Fruit fly (Drosophila melanogaster) whole organism, pupa: ENCODE results near the gene Adk2.
A peak's percentile ranks its signal among the peaks of the same experiment; 100 is the strongest.

Experiments used
- CG10348 ChIP-seq: fragments of 200-800 bp; sonication (Bioruptor generic); IDR thresholded peaks from 2 replicates; pipeline ENCODE4 v1.3.6; 2022; ENCODE audit warnings: missing biosample characterization, missing genetic modification characterization
- CG12605 ChIP-seq: fragments of 200-800 bp; sonication (Bioruptor generic); IDR thresholded peaks from 2 replicates; pipeline ENCODE4 v1.3.6; 2022; ENCODE audit warnings: missing biosample characterization, missing genetic modification characterization
- CG13204 ChIP-seq: fragments of 200-800 bp; sonication (Bioruptor generic); optimal IDR thresholded peaks from 2 replicates; lab custom pipeline; 2018; ENCODE audit warnings: missing biosample characterization, mild to moderate bottlenecking, missing genetic modification characterization, moderate library complexity
- CG14655 ChIP-seq: fragments of 200-800 bp; sonication (Bioruptor generic); optimal IDR thresholded peaks from 3 replicates; lab custom pipeline; 2017; ENCODE audit warnings: mild to moderate bottlenecking, missing biosample characterization, missing genetic modification reagents, missing genetic modification characterization
- CG15710 ChIP-seq: fragments of 200-800 bp; sonication (Bioruptor generic); optimal IDR thresholded peaks from 2 replicates; lab custom pipeline; 2018; ENCODE audit warnings: missing biosample characterization, mild to moderate bottlenecking, missing genetic modification characterization, moderate library complexity
- CG17806 ChIP-seq: fragments of 200-800 bp; sonication (Bioruptor generic); optimal IDR thresholded peaks from 2 replicates; lab custom pipeline; 2018; ENCODE audit warnings: missing biosample characterization, mild to moderate bottlenecking, missing genetic modification characterization, moderate library complexity
- CG32121 ChIP-seq: fragments of 200-800 bp; sonication (Bioruptor generic); IDR thresholded peaks from 2 replicates; pipeline ENCODE4 v1.3.6; 2022; ENCODE audit warnings: missing biosample characterization, missing genetic modification characterization
- CG34367 ChIP-seq: fragments of 200-800 bp; sonication (Bioruptor generic); optimal IDR thresholded peaks from 2 replicates; lab custom pipeline; 2018; ENCODE audit warnings: missing biosample characterization, mild to moderate bottlenecking, missing genetic modification characterization
- CG4496 ChIP-seq: fragments of 200-800 bp; sonication (Bioruptor generic); IDR thresholded peaks from 3 replicates; pipeline ENCODE4 v1.3.6; 2022; ENCODE audit warnings: missing biosample characterization, missing genetic modification characterization
- CG8159 ChIP-seq: fragments of 200-800 bp; sonication (Bioruptor generic); optimal IDR thresholded peaks from 3 replicates; lab custom pipeline; 2018; ENCODE audit warnings: missing biosample characterization, mild to moderate bottlenecking, missing genetic modification characterization, moderate library complexity
- CG8301 ChIP-seq: fragments of 200-800 bp; sonication (Bioruptor generic); optimal IDR thresholded peaks from 2 replicates; lab custom pipeline; 2018; ENCODE audit warnings: missing biosample characterization, mild to moderate bottlenecking, missing genetic modification characterization
- CG9948 ChIP-seq: fragments of 200-800 bp; sonication (Bioruptor generic); optimal IDR thresholded peaks from 2 replicates; lab custom pipeline; 2018; ENCODE audit warnings: missing biosample characterization, mild to moderate bottlenecking, missing genetic modification characterization, moderate library complexity
- D1 ChIP-seq: fragments of 200-800 bp; sonication (Bioruptor generic); optimal IDR thresholded peaks from 2 replicates; lab custom pipeline; 2018; ENCODE audit warnings: missing biosample characterization, mild to moderate bottlenecking, missing genetic modification characterization, moderate library complexity
- EcR ChIP-seq: fragments of 200-800 bp; sonication (Bioruptor generic); optimal IDR thresholded peaks from 3 replicates; lab custom pipeline; 2019; ENCODE audit warnings: missing biosample characterization, missing genetic modification characterization, mild to moderate bottlenecking, moderate library complexity, missing genetic modification reagents
- Ets98B ChIP-seq: fragments of 200-800 bp; sonication (Bioruptor generic); IDR thresholded peaks from 2 replicates; pipeline ENCODE4 v1.3.6; 2022; ENCODE audit warnings: missing biosample characterization, missing genetic modification characterization
- Pif1A ChIP-seq: fragments of 200-800 bp; sonication (Bioruptor generic); optimal IDR thresholded peaks from 3 replicates; lab custom pipeline; 2016; ENCODE audit warnings: missing biosample characterization, missing genetic modification characterization
- Pif1B ChIP-seq: fragments of 200-800 bp; sonication (Bioruptor generic); optimal IDR thresholded peaks from 3 replicates; lab custom pipeline; 2016; ENCODE audit warnings: missing biosample characterization, missing genetic modification characterization
- Snoo ChIP-seq: fragments of 200-800 bp; sonication (Bioruptor generic); optimal IDR thresholded peaks from 3 replicates; lab custom pipeline; 2017; ENCODE audit warnings: missing biosample characterization, mild to moderate bottlenecking, missing genetic modification characterization, inconsistent platforms
- fd96Ca ChIP-seq: fragments of 200-800 bp; sonication (Bioruptor generic); IDR thresholded peaks from 3 replicates; pipeline ENCODE4 v1.3.6; 2022; ENCODE audit warnings: missing biosample characterization, missing genetic modification characterization
- gl ChIP-seq: fragments of 200-800 bp; sonication (Bioruptor generic); optimal IDR thresholded peaks from 2 replicates; lab custom pipeline; 2018; ENCODE audit warnings: missing biosample characterization, mild to moderate bottlenecking, missing genetic modification characterization
- rn ChIP-seq: fragments of 200-800 bp; sonication (Bioruptor generic); IDR thresholded peaks from 2 replicates; pipeline ENCODE4 v1.3.6; 2022; ENCODE audit warnings: missing biosample characterization, missing genetic modification characterization

Adk2 gene

dm6 chr3L:13064346-13064745 lies 41.9 kb upstream of the Adk2 start:
- TF ChIP-seq CG9948 (tag; lab: Kevin White, UChicago) (no peak), rn (no peak), Pif1A (no peak), CG17806 (tag; lab: Kevin White, UChicago) (no peak), CG8301 (tag; lab: Kevin White, UChicago) (no peak), CG12605 (no peak), Pif1B (GFP tag; lab: Kevin White, UChicago) (no peak), CG32121 (GFP tag; lab: Robert Waterston, UW) (no peak), CG10348 (GFP tag; lab: Robert Waterston, UW) (no peak), CG15710 (no peak), Ets98B (GFP tag; lab: Robert Waterston, UW) (no peak), fd96Ca (no peak), EcR (GFP tag; lab: Kevin White, UChicago) (no peak), D1 (tag; lab: Kevin White, UChicago) (no peak), CG34367 (tag; lab: Kevin White, UChicago) (no peak), CG4496 (no peak), CG13204 (no peak), CG8159 (tag; lab: Kevin White, UChicago) (no peak), Snoo (no peak), gl (tag; lab: Kevin White, UChicago) (no peak)

- TF ChIP-seq CG14655 (GFP tag; lab: Kevin White, UChicago) (no peak), CG10348 (GFP tag; lab: Robert Waterston, UW) (no peak), fd96Ca (no peak)
These were observed 40.3 kb upstream of the Adk2 start, which contains the start of gene CG34429 for dm6 chr3L:13062746-13063145. Gene CG34429, plus strand, starts transcription at chr3L:13063046.

dm6 chr3L:13061322-13061809 lies 38.9 kb upstream of the Adk2 start, which contains the start of the genes CG14115 and CG34428:
Gene CG14115, minus strand, starts transcription at chr3L:13061422.
Gene CG34428, plus strand, starts transcription at chr3L:13061759.
- TF ChIP-seq rn (no peak), CG14655 (GFP tag; lab: Kevin White, UChicago) (no peak), CG17806 (tag; lab: Kevin White, UChicago) (no peak), CG8159 (tag; lab: Kevin White, UChicago) (no peak), Pif1A (no peak), Ets98B (GFP tag; lab: Robert Waterston, UW) (no peak), D1 (tag; lab: Kevin White, UChicago) (no peak), CG4496 (no peak), CG13204 (no peak), CG15710 (no peak), CG12605 (no peak), Snoo (no peak), fd96Ca (no peak), CG9948 (tag; lab: Kevin White, UChicago) (no peak)

dm6 chr3L:13058429-13058828 lies 35.9 kb upstream of the Adk2 start:
- TF ChIP-seq CG13204 (no peak), Ets98B (GFP tag; lab: Robert Waterston, UW) (no peak), CG8159 (tag; lab: Kevin White, UChicago) (no peak), CG32121 (GFP tag; lab: Robert Waterston, UW) (no peak), Pif1A (no peak), CG14655 (GFP tag; lab: Kevin White, UChicago) (no peak), Snoo (no peak), CG34367 (tag; lab: Kevin White, UChicago) (no peak), EcR (GFP tag; lab: Kevin White, UChicago) (no peak), CG4496 (no peak), CG10348 (GFP tag; lab: Robert Waterston, UW) (no peak), rn (no peak), CG15710 (no peak), CG12605 (no peak), Pif1B (GFP tag; lab: Kevin White, UChicago) (no peak), D1 (tag; lab: Kevin White, UChicago) (no peak), gl (tag; lab: Kevin White, UChicago) (no peak), CG17806 (tag; lab: Kevin White, UChicago) (no peak)

- TF ChIP-seq CG8159 (tag; lab: Kevin White, UChicago) (no peak), Ets98B (GFP tag; lab: Robert Waterston, UW) (no peak), CG14655 (GFP tag; lab: Kevin White, UChicago) (no peak), CG4496 (no peak), Pif1A (no peak), Snoo (no peak), CG10348 (GFP tag; lab: Robert Waterston, UW) (no peak), CG13204 (no peak), Pif1B (GFP tag; lab: Kevin White, UChicago) (no peak), CG34367 (tag; lab: Kevin White, UChicago) (no peak), CG32121 (GFP tag; lab: Robert Waterston, UW) (no peak), CG17806 (tag; lab: Kevin White, UChicago) (no peak), gl (tag; lab: Kevin White, UChicago) (no peak), D1 (tag; lab: Kevin White, UChicago) (no peak), rn (no peak), EcR (GFP tag; lab: Kevin White, UChicago) (no peak), CG15710 (no peak)
- TF ChIP-seq, all 21 proteins: peak for 0
These were observed 28.3 kb upstream of the Adk2 start for dm6 chr3L:13050675-13051202.

dm6 chr3L:13049671-13050070 lies 27.2 kb upstream of the Adk2 start:
- TF ChIP-seq CG32121 (GFP tag; lab: Robert Waterston, UW) (no peak), CG34367 (tag; lab: Kevin White, UChicago) (no peak), CG9948 (tag; lab: Kevin White, UChicago) (peak; percentile 57), Pif1B (GFP tag; lab: Kevin White, UChicago) (peak; percentile 36), CG14655 (GFP tag; lab: Kevin White, UChicago) (no peak), CG12605 (no peak), CG8301 (tag; lab: Kevin White, UChicago) (peak; percentile 40), EcR (GFP tag; lab: Kevin White, UChicago) (peak; percentile 16), gl (tag; lab: Kevin White, UChicago) (no peak), Pif1A (peak; percentile 52), CG8159 (tag; lab: Kevin White, UChicago) (peak; percentile 63), Ets98B (GFP tag; lab: Robert Waterston, UW) (no peak), CG4496 (no peak), CG10348 (GFP tag; lab: Robert Waterston, UW) (no peak), CG17806 (tag; lab: Kevin White, UChicago) (peak; percentile 38), Snoo (no peak), D1 (tag; lab: Kevin White, UChicago) (no peak), fd96Ca (no peak), CG13204 (peak; percentile 4), CG15710 (peak; percentile 20), rn (no peak)
